Worm (Caenorhabditis elegans): Measurements from ENCODE around the gene T19D12.9.

Gene T19D12.9

DNA sequence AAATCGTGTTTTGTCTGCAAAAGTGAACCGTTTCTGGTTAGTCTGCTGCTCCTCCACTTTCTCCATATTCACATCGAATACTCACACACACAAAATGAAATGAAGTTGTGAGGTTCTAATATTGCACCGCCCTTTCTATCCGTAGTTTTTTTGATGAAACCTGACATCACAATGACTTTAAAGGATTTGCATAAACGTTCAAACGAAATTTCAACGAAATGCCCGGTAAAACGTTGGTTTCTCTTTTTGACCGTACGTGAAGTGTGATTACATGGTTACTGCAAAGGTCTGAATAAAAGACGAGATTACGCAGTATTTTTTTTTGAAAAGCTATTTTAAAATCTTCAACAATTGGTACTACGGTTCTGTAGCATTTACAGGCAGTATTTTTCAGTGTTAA is at the start of gene T19D12.9:
Gene T19D12.9, minus strand, starts transcription at position 101 of the 400 bp plus-strand sequence.
- TF ChIP-seq unc-42 (tag; optimal IDR thresholded peaks at IDR 0.05) (no peak), dmd-4 (tag; optimal IDR thresholded peaks at IDR 0.05; ENCODE audit: borderline replicate concordance) (no peak), ceh-22 (tag; optimal IDR thresholded peaks at IDR 0.05) (no peak), ceh-24 (tag; optimal IDR thresholded peaks at IDR 0.05) (no peak), Y22D7AL.16 (tag; optimal IDR thresholded peaks at IDR 0.05) (no peak), pha-4 (tag; optimal IDR thresholded peaks at IDR 0.05) (no peak), odd-2 (tag; optimal IDR thresholded peaks at IDR 0.05) (no peak), nhr-232 (tag; optimal IDR thresholded peaks at IDR 0.05) (no peak), ceh-2 (tag; optimal IDR thresholded peaks at IDR 0.05) (no peak), madf-2 (tag; optimal IDR thresholded peaks at IDR 0.05) (no peak), sox-4 (tag; optimal IDR thresholded peaks at IDR 0.05) (no peak)

DNA sequence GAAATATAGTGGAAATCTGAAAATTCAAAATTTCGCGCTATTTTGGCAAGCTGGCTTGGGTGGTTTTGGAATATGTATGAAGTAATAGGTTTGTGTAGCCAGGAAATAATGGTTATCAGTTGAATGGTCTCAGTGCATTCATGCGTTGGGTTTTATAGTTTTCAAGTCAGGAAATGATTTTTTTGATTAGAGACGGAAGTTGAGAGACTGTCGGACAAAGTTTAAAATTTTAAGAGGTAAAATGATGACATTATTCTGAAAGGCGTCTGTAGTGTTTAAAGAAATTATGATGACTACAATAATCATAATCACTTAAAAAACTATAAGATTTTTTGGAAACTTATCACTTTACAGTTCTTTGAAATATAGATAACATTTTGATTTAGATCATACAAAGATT is 47.3 kb upstream of the T19D12.9 start, which contains the start of gene C18H9.6:
Gene C18H9.6, minus strand, starts transcription at position 129 of the 400 bp plus-strand sequence.
- TF ChIP-seq hlh-15 (tag; optimal IDR thresholded peaks at IDR 0.05) = no peak
- no peak for TF ChIP-seq ceh-9 (tag; optimal IDR thresholded peaks at IDR 0.05)
- TF ChIP-seq pag-3 (tag; optimal IDR thresholded peaks at IDR 0.05; ENCODE audit: borderline replicate concordance) = no peak
- no peak for TF ChIP-seq unc-55 (GFP tag; optimal IDR thresholded peaks at IDR 0.05)
- no peak for TF ChIP-seq lin-11 (tag; optimal IDR thresholded peaks at IDR 0.05)

DNA sequence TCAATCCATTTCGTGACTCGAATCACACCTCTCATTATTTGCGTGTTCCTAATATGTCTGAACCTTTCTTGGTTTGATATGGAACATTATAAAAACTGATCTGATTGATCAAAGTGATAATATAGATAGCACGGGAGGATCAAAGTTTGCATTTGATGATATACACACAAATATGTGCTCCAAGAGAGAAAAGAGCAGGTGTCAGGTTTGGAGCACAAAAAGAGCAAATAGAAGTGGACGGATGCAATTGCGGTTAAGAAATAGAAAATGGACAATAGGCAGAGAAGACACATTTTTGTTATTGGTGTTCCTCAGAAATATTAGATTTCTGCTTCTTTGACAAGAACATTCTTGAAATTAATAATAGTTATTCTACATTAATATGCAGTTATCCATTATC is 44.6 kb upstream of the T19D12.9 start, which contains the start of gene C18H9.1:
Gene C18H9.1, plus strand, starts transcription at position 301 of the 400 bp plus-strand sequence.
- TF ChIP-seq ceh-31 (tag; optimal IDR thresholded peaks at IDR 0.05) = no peak
- TF ChIP-seq K02D7.2 (tag; optimal IDR thresholded peaks at IDR 0.05) = no peak
- TF ChIP-seq nhr-232 (tag; optimal IDR thresholded peaks at IDR 0.05) = no peak
- no peak for TF ChIP-seq tbx-7 (tag; optimal IDR thresholded peaks at IDR 0.05)
- no peak for TF ChIP-seq ref-2 (tag; optimal IDR thresholded peaks at IDR 0.05)
- no peak for TF ChIP-seq ama-1 (optimal IDR thresholded peaks at IDR 0.05)
- no peak for TF ChIP-seq nhr-11 (tag; optimal IDR thresholded peaks at IDR 0.05)
- TF ChIP-seq dve-1 (tag; optimal IDR thresholded peaks at IDR 0.05) = no peak

DNA sequence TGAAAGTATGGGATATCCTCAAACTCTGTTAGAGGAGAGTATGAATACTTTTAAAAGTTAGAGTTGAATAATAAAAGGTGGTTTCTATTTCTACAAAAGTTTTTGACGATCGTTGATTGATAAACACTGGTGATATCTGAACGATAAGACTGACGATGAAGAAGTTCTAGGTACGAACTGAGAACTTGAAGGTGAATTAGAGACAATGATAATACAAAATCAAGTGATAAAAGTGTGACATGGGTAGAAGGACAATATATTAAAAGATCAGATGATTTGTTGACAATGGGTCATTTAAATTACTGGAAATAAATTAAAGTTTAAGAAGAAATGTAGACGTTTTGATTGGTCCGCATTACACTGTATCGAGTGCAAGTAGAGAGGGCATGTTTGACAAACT is 41.2 kb upstream of the T19D12.9 start, which contains the start of gene C18H9.5:
Gene C18H9.5, minus strand, starts transcription at position 179 of the 400 bp plus-strand sequence.
- TF ChIP-seq hlh-13 (GFP tag; optimal IDR thresholded peaks at IDR 0.05) (no peak), ceh-22 (tag; optimal IDR thresholded peaks at IDR 0.05) (no peak), tbx-2 (tag; optimal IDR thresholded peaks at IDR 0.05) (no peak), ahr-1 (tag; optimal IDR thresholded peaks at IDR 0.05) (no peak), madf-2 (tag; optimal IDR thresholded peaks at IDR 0.05) (no peak), unc-86 (tag; optimal IDR thresholded peaks at IDR 0.05) (no peak)

DNA sequence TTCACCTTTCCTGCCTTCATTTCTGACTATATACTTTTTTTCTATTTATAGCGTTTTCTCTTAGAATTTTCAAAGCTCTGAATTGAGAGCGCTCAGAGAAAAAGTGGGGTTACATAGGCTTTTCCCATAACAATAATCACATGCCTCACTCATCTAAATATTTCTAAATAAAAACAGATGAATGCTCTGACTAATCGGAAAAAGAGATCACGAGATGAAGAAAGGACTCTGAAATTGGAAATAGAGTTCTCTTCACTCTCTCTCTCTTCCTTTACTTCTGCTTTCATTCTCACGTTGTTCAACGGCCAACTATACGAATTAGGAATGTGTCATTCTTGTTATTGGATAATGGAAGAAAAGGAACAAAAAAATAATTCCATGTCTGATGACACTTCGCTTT is 34.9 kb upstream of the T19D12.9 start:
- TF ChIP-seq C38D4.7 (GFP tag; optimal IDR thresholded peaks at IDR 0.05) = no peak
- TF ChIP-seq tbx-2 (tag; optimal IDR thresholded peaks at IDR 0.05) = no peak
- TF ChIP-seq ztf-16 (tag; optimal IDR thresholded peaks at IDR 0.05) = no peak
- no peak for TF ChIP-seq fkh-10 (GFP tag; optimal IDR thresholded peaks at IDR 0.05)
- TF ChIP-seq pha-4 (tag; optimal IDR thresholded peaks at IDR 0.05) = no peak
- no peak for TF ChIP-seq elt-2 (tag; optimal IDR thresholded peaks at IDR 0.05)
- no peak for TF ChIP-seq ref-2 (tag; optimal IDR thresholded peaks at IDR 0.05)
- no peak for TF ChIP-seq fax-1 (tag; optimal IDR thresholded peaks at IDR 0.05)
- no peak for TF ChIP-seq K02D7.2 (tag; optimal IDR thresholded peaks at IDR 0.05)
- TF ChIP-seq nhr-11 (tag; optimal IDR thresholded peaks at IDR 0.05) = no peak
- no peak for TF ChIP-seq npax-4 (tag; optimal IDR thresholded peaks at IDR 0.05)
- no peak for TF ChIP-seq tbx-7 (tag; optimal IDR thresholded peaks at IDR 0.05)
- TF ChIP-seq T23F11.4 (GFP tag; optimal IDR thresholded peaks at IDR 0.05) = no peak
- no peak for TF ChIP-seq ceh-45 (GFP tag; IDR thresholded peaks at IDR 0.05)
- no peak for TF ChIP-seq madf-2 (tag; optimal IDR thresholded peaks at IDR 0.05)
- TF ChIP-seq ceh-14 (tag; optimal IDR thresholded peaks at IDR 0.05) = no peak
- no peak for TF ChIP-seq gmeb-2 (tag; optimal IDR thresholded peaks at IDR 0.05)
- TF ChIP-seq ceh-22 (tag; optimal IDR thresholded peaks at IDR 0.05) = no peak
- no peak for TF ChIP-seq pha-2 (tag; optimal IDR thresholded peaks at IDR 0.05)

Data from whole organism, late embryonic.